Worm (Caenorhabditis elegans) whole organism, L2 larva: ENCODE data around the gene nfyc-1.

Experiments used
- C34F6.9 ChIP-seq: fragments of 150-350 bp; optimal IDR thresholded peaks from 2 replicates; lab custom pipeline; 2014; ENCODE audit warnings: missing biosample characterization, missing genetic modification characterization
- F13H6.1 ChIP-seq: sonication (generic microtip); optimal IDR thresholded peaks from 2 replicates; lab custom pipeline; 2016; ENCODE audit warnings: missing genetic modification characterization, missing compliant biosample characterization
- R02D3.7 ChIP-seq: fragments of 150-350 bp; optimal IDR thresholded peaks from 2 replicates; lab custom pipeline; 2014; ENCODE audit warnings: missing biosample characterization, missing genetic modification characterization
- Y55F3AM.14 ChIP-seq: fragments of 200-800 bp; sonication (Bioruptor generic); optimal IDR thresholded peaks from 2 replicates; lab custom pipeline; 2018; ENCODE audit warnings: mild to moderate bottlenecking, missing genetic modification characterization, missing compliant biosample characterization
- ZK546.5 ChIP-seq: sonication (generic microtip); optimal IDR thresholded peaks from 2 replicates; lab custom pipeline; 2017; ENCODE audit warnings: missing biosample characterization, missing genetic modification characterization
- aly-2 ChIP-seq: fragments of 150-350 bp; optimal IDR thresholded peaks from 2 replicates; lab custom pipeline; 2014; ENCODE audit warnings: missing biosample characterization, missing genetic modification characterization
- ceh-82 ChIP-seq: fragments of 150-350 bp; optimal IDR thresholded peaks from 2 replicates; lab custom pipeline; 2014; ENCODE audit warnings: missing biosample characterization, missing genetic modification characterization
- crh-2 ChIP-seq: sonication (generic microtip); optimal IDR thresholded peaks from 2 replicates; lab custom pipeline; 2017; ENCODE audit warnings: missing biosample characterization, missing genetic modification characterization
- dmd-4 ChIP-seq: sonication (generic microtip); optimal IDR thresholded peaks from 2 replicates; lab custom pipeline; 2017; ENCODE audit warnings: missing biosample characterization, missing genetic modification characterization
- egl-27 ChIP-seq: sonication (generic microtip); optimal IDR thresholded peaks from 3 replicates; lab custom pipeline; 2017; ENCODE audit warnings: missing biosample characterization, missing genetic modification reagents, missing genetic modification characterization
- elt-1 ChIP-seq: fragments of 150-350 bp; optimal IDR thresholded peaks from 2 replicates; lab custom pipeline; 2014; ENCODE audit warnings: missing biosample characterization, missing genetic modification characterization
- elt-3 ChIP-seq: sonication (generic microtip); optimal IDR thresholded peaks from 2 replicates; lab custom pipeline; 2017; ENCODE audit warnings: missing biosample characterization, missing genetic modification characterization
- fos-1 ChIP-seq: fragments of 150-350 bp; optimal IDR thresholded peaks from 2 replicates; lab custom pipeline; 2014; ENCODE audit warnings: missing biosample characterization, missing genetic modification characterization
- gmeb-1 ChIP-seq: fragments of 150-350 bp; optimal IDR thresholded peaks from 2 replicates; lab custom pipeline; 2014; ENCODE audit warnings: missing biosample characterization, missing genetic modification characterization
- lin-11 ChIP-seq: fragments of 150-350 bp; sonication (generic microtip); optimal IDR thresholded peaks from 2 replicates; lab custom pipeline; 2014; ENCODE audit warnings: missing biosample characterization, missing genetic modification characterization, inconsistent platforms, mixed read lengths
- lin-13 ChIP-seq: fragments of 150-350 bp; optimal IDR thresholded peaks from 2 replicates; lab custom pipeline; 2014; ENCODE audit warnings: missing biosample characterization, missing genetic modification reagents, missing genetic modification characterization
- lsy-2 ChIP-seq, 2 experiments: fragments of 150-350 bp in 1 of 2; sonication (generic microtip) in 1 of 2; optimal IDR thresholded peaks; 2 replicates each; lab custom pipeline; 2014 to 2017; ENCODE audit warnings: missing biosample characterization in 2 of 2, missing genetic modification characterization in 2 of 2
- mab-5 ChIP-seq: fragments of 150-350 bp; optimal IDR thresholded peaks from 2 replicates; lab custom pipeline; 2014; ENCODE audit warnings: missing biosample characterization, missing genetic modification characterization
- mdl-1 ChIP-seq, 2 experiments: fragments of 150-350 bp in 1 of 2; sonication (generic microtip) in 1 of 2; optimal IDR thresholded peaks; 2 replicates each; lab custom pipeline; 2017; ENCODE audit warnings: missing biosample characterization in 2 of 2, missing genetic modification characterization in 2 of 2
- nhr-11 ChIP-seq: fragments of 150-350 bp; optimal IDR thresholded peaks from 2 replicates; lab custom pipeline; 2014; ENCODE audit warnings: missing biosample characterization, missing genetic modification characterization
- nhr-12 ChIP-seq: fragments of 150-350 bp; optimal IDR thresholded peaks from 2 replicates; lab custom pipeline; 2014; ENCODE audit warnings: missing biosample characterization, missing genetic modification characterization
- nhr-129 ChIP-seq: fragments of 150-350 bp; optimal IDR thresholded peaks from 2 replicates; lab custom pipeline; 2014; ENCODE audit warnings: missing biosample characterization, missing genetic modification characterization
- nhr-21 ChIP-seq: fragments of 150-350 bp; optimal IDR thresholded peaks from 2 replicates; lab custom pipeline; 2014; ENCODE audit warnings: missing biosample characterization, missing genetic modification characterization
- nhr-23 ChIP-seq: fragments of 150-350 bp; optimal IDR thresholded peaks from 2 replicates; lab custom pipeline; 2014; ENCODE audit warnings: missing biosample characterization, missing genetic modification reagents, missing genetic modification characterization
- nhr-25 ChIP-seq: fragments of 150-350 bp; sonication (generic microtip); optimal IDR thresholded peaks from 3 replicates; lab custom pipeline; 2014; ENCODE audit warnings: missing biosample characterization, missing genetic modification characterization
- nhr-6 ChIP-seq: fragments of 150-350 bp; optimal IDR thresholded peaks from 2 replicates; lab custom pipeline; 2014; ENCODE audit warnings: missing biosample characterization, missing genetic modification characterization
- nhr-77 ChIP-seq: fragments of 150-350 bp; optimal IDR thresholded peaks from 2 replicates; lab custom pipeline; 2014; ENCODE audit warnings: missing biosample characterization, missing genetic modification characterization
- peb-1 ChIP-seq: fragments of 150-350 bp; optimal IDR thresholded peaks from 2 replicates; lab custom pipeline; 2014; ENCODE audit warnings: missing biosample characterization, missing genetic modification characterization
- sem-4 ChIP-seq: fragments of 150-350 bp; optimal IDR thresholded peaks from 2 replicates; lab custom pipeline; 2014; ENCODE audit warnings: missing biosample characterization, missing genetic modification reagents, missing genetic modification characterization
- sma-9 ChIP-seq, 2 experiments: fragments of 150-350 bp in 1 of 2; sonication (generic microtip) in 1 of 2; optimal IDR thresholded peaks; 2 replicates each; lab custom pipeline; 2014 to 2016; ENCODE audit warnings: missing genetic modification characterization in 2 of 2, mild to moderate bottlenecking in 1 of 2, missing biosample characterization in 1 of 2, missing compliant biosample characterization in 1 of 2, missing genetic modification reagents in 1 of 2, moderate library complexity in 1 of 2
- snpc-4 ChIP-seq: fragments of 150-350 bp; optimal IDR thresholded peaks from 2 replicates; lab custom pipeline; 2014; ENCODE audit warnings: missing biosample characterization, missing genetic modification characterization
- unc-39 ChIP-seq: fragments of 150-350 bp; optimal IDR thresholded peaks from 2 replicates; lab custom pipeline; 2014; ENCODE audit warnings: missing biosample characterization, missing genetic modification characterization
- unc-55 ChIP-seq: fragments of 150-350 bp; sonication (generic microtip); optimal IDR thresholded peaks from 3 replicates; lab custom pipeline; 2014; ENCODE audit warnings: missing biosample characterization, missing genetic modification reagents, missing genetic modification characterization
- zag-1 ChIP-seq: fragments of 150-350 bp; optimal IDR thresholded peaks from 2 replicates; lab custom pipeline; 2014; ENCODE audit warnings: missing biosample characterization, missing genetic modification characterization
- ztf-1 ChIP-seq: fragments of 200-800 bp; sonication (Bioruptor generic); conservative IDR thresholded peaks from 2 replicates; pipeline ENCODE4 v1.3.6; 2022; ENCODE audit warnings: missing genetic modification characterization, missing compliant biosample characterization
- ztf-11 ChIP-seq: sonication (generic microtip); optimal IDR thresholded peaks from 2 replicates; lab custom pipeline; 2017; ENCODE audit warnings: missing biosample characterization, missing genetic modification characterization
- ztf-4 ChIP-seq: fragments of 150-350 bp; optimal IDR thresholded peaks from 2 replicates; lab custom pipeline; 2014; ENCODE audit warnings: missing biosample characterization, missing genetic modification characterization

The nfyc-1 gene

ce11 chrII:586-985 lies 43.1 kb upstream of the nfyc-1 start:
- TF ChIP-seq nhr-25: peak; percentile 13
- TF ChIP-seq fos-1 (tag; lab: Kevin White, UChicago): no peak
- peak; percentile 89 for TF ChIP-seq nhr-6 (tag; lab: Kevin White, UChicago)

- TF ChIP-seq unc-55 (GFP tag; lab: Kevin White, UChicago): peak; percentile 43
- TF ChIP-seq egl-27 (tag; lab: Kevin White, UChicago): no peak
- peak; percentile 95 for TF ChIP-seq nhr-6 (tag; lab: Kevin White, UChicago)
These were observed 42.3 kb upstream of the nfyc-1 start, which contains the start of gene 2L52.1 for ce11 chrII:1334-1898. Gene 2L52.1, plus strand, starts transcription at chrII:1848.

ce11 chrII:4793-5192 lies 38.9 kb upstream of the nfyc-1 start:
- TF ChIP-seq nhr-12: no peak
- TF ChIP-seq ztf-1 (GFP tag; lab: Robert Waterston, UW): no peak
- no peak for TF ChIP-seq sem-4 (tag; lab: Kevin White, UChicago)
- no peak for TF ChIP-seq nhr-11
- TF ChIP-seq elt-3: no peak
- TF ChIP-seq C34F6.9 (tag; lab: Kevin White, UChicago): no peak

ce11 chrII:6349-6748 lies 37.4 kb upstream of the nfyc-1 start, which contains the start of gene osta-1:
Gene osta-1, plus strand, starts transcription at chrII:6657.
- TF ChIP-seq nhr-6 (tag; lab: Kevin White, UChicago) (peak; percentile 87), ztf-1 (GFP tag; lab: Robert Waterston, UW) (no peak)

ce11 chrII:8212-8611 lies 35.5 kb upstream of the nfyc-1 start:
- TF ChIP-seq nhr-6 (tag; lab: Kevin White, UChicago): peak; percentile 88
- no peak for TF ChIP-seq elt-1 (tag; lab: Kevin White, UChicago)

ce11 chrII:11783-12182 lies 31.9 kb upstream of the nfyc-1 start, which contains the start of gene best-4:
Gene best-4, minus strand, starts transcription at chrII:11883.
- TF ChIP-seq sma-9 (GFP tag; optimal IDR thresholded peaks at IDR 0.05; lab: Kevin White, UChicago): no peak
- TF ChIP-seq sma-9 (tag; optimal IDR thresholded peaks at IDR 0.05; lab: Kevin White, UChicago): no peak
- no peak for TF ChIP-seq nhr-77

- TF ChIP-seq lin-13 (GFP tag; lab: Kevin White, UChicago) (no peak), ztf-4 (tag; lab: Kevin White, UChicago) (no peak), unc-39 (no peak), peb-1 (tag; lab: Kevin White, UChicago) (no peak), fos-1 (tag; lab: Kevin White, UChicago) (no peak), nhr-6 (tag; lab: Kevin White, UChicago) (no peak), C34F6.9 (tag; lab: Kevin White, UChicago) (no peak), nhr-129 (tag; lab: Kevin White, UChicago) (no peak), zag-1 (tag; lab: Kevin White, UChicago) (no peak), nhr-25 (no peak), F13H6.1 (tag; lab: Kevin White, UChicago) (no peak), Y55F3AM.14 (GFP tag; lab: Kevin White, UChicago) (no peak), ZK546.5 (tag; lab: Kevin White, UChicago) (no peak), crh-2 (no peak), dmd-4 (tag; lab: Kevin White, UChicago) (no peak), snpc-4 (tag; lab: Kevin White, UChicago) (no peak), unc-55 (GFP tag; lab: Kevin White, UChicago) (no peak), elt-1 (tag; lab: Kevin White, UChicago) (no peak)
These were observed 31.0 kb upstream of the nfyc-1 start, which contains the start of gene best-3 for ce11 chrII:12685-13084. Gene best-3, plus strand, starts transcription at chrII:12985.

- TF ChIP-seq zag-1 (tag; lab: Kevin White, UChicago) (peak; percentile 41), lin-11 (peak; percentile 32), F13H6.1 (tag; lab: Kevin White, UChicago) (peak; percentile 79), ceh-82 (tag; lab: Kevin White, UChicago) (no peak), lin-13 (GFP tag; lab: Kevin White, UChicago) (peak; percentile 69), sem-4 (tag; lab: Kevin White, UChicago) (peak; percentile 42), mdl-1 (tag; optimal IDR thresholded peaks at IDR 0.05; lab: Kevin White, UChicago) (peak; percentile 40 to 83), nhr-23 (tag; lab: Kevin White, UChicago) (no peak), R02D3.7 (tag; lab: Kevin White, UChicago) (no peak), elt-1 (tag; lab: Kevin White, UChicago) (no peak), mab-5 (tag; lab: Kevin White, UChicago) (no peak), gmeb-1 (tag; lab: Kevin White, UChicago) (no peak), sma-9 (GFP tag; optimal IDR thresholded peaks at IDR 0.05; lab: Kevin White, UChicago) (peak; percentile 59), sma-9 (tag; optimal IDR thresholded peaks at IDR 0.05; lab: Kevin White, UChicago) (no peak), ztf-11 (tag; lab: Kevin White, UChicago) (no peak), nhr-21 (tag; lab: Kevin White, UChicago) (peak; percentile 70), aly-2 (no peak), nhr-6 (tag; lab: Kevin White, UChicago) (peak; percentile 98), Y55F3AM.14 (GFP tag; lab: Kevin White, UChicago) (no peak), lsy-2 (tag; optimal IDR thresholded peaks at IDR 0.05; lab: Kevin White, UChicago) (peak; percentile 38 to 66), fos-1 (tag; lab: Kevin White, UChicago) (peak; percentile 74)
These were observed 24.9 kb upstream of the nfyc-1 start for ce11 chrII:18787-19186.
